Fruit fly (Drosophila melanogaster): Measurements from ENCODE around the gene CG1494.

dm6 chrX:21339476-21339931 lies 54.4 kb downstream of the CG1494 start, which contains the start of the genes tty and fliI:
- peak; percentile 67 for TF ChIP-seq toe (GFP tag; optimal IDR thresholded peaks at IDR 0.05)
- TF ChIP-seq CG11617 (GFP tag; optimal IDR thresholded peaks at IDR 0.05) = peak; percentile 85
- TF ChIP-seq CG7045 (GFP tag; optimal IDR thresholded peaks at IDR 0.05) = peak; percentile 60
- TF ChIP-seq tj (GFP tag; optimal IDR thresholded peaks at IDR 0.05) = peak; percentile 77
- TF ChIP-seq Mnt (GFP tag; optimal IDR thresholded peaks at IDR 0.05) = peak; percentile 88
- TF ChIP-seq kay (GFP tag; ENCODE audit: borderline replicate concordance) = no peak
- peak; percentile 87 for TF ChIP-seq ovo (GFP tag; optimal IDR thresholded peaks at IDR 0.05)
- peak; percentile 65 for TF ChIP-seq CG5204 (GFP tag; optimal IDR thresholded peaks at IDR 0.05)
- TF ChIP-seq cic (GFP tag; optimal IDR thresholded peaks at IDR 0.05) = peak; percentile 58
- peak; percentile 82 for TF ChIP-seq CG7101 (tag; optimal IDR thresholded peaks at IDR 0.05)
- TF ChIP-seq Crg-1 (GFP tag; optimal IDR thresholded peaks at IDR 0.05) = peak; percentile 70
- peak; percentile 96 for TF ChIP-seq CG14711 (tag; optimal IDR thresholded peaks at IDR 0.05)
